Fruit fly (Drosophila melanogaster): ENCODE data around the gene CG13460.

The CG13460 gene

dm6 chr3L:15079278-15079677 is 17.8 kb upstream of the CG13460 start:
- TF ChIP-seq usp (GFP tag; optimal IDR thresholded peaks at IDR 0.05) (no peak), pan (optimal IDR thresholded peaks at IDR 0.05) (no peak), Dll (optimal IDR thresholded peaks at IDR 0.05) (no peak), psq (optimal IDR thresholded peaks at IDR 0.05) (no peak), CG8478 (optimal IDR thresholded peaks at IDR 0.05) (no peak), EcR (GFP tag; optimal IDR thresholded peaks at IDR 0.05) (no peak)

DNA sequence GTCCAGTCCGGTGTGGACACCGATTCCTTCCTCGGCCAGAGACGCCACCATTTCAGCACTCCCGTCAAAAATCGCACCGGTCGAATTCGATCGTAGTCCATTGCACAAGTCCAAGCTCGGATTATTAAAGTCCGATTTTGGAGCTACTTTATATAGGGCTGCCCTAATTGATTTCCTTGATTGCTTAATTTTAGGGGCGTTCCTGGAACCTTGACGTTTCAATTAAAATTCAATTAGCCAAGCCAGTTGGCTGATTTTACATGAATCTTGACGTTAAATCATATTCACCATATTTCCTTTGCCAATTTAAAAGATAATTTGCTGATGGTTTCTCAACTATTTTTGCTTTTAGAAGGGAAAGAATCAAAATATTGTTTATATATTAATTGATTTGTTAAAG is 16.8 kb upstream of the CG13460 start, which contains the start of gene Or71a:
TSS of gene Or71a (minus strand) at position 101 of the 400 bp plus-strand sequence.
- TF ChIP-seq Dll (optimal IDR thresholded peaks at IDR 0.05) (no peak), usp (GFP tag; optimal IDR thresholded peaks at IDR 0.05) (no peak), pan (optimal IDR thresholded peaks at IDR 0.05) (no peak)

DNA sequence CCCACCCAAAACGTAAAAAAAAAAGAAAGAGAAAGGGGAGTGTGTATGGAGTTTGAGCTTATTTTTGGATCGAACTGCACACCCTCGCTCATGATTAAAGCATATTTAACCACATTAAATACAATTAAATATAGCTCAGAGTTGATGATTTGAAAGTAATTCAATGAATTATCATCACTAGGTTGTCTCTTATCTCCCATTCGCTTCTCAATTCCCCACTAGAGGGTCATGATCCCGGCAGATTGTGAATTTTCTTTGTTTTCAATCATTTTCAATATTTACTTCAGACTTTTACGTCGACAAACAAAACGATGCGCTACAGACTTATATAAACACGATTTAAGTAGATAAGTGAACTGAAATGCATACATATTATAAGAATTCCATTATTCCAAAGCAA is 14.9 kb upstream of the CG13460 start:
- no peak for TF ChIP-seq pan (optimal IDR thresholded peaks at IDR 0.05)
- no peak for TF ChIP-seq usp (GFP tag; optimal IDR thresholded peaks at IDR 0.05)
- TF ChIP-seq EcR (GFP tag; optimal IDR thresholded peaks at IDR 0.05): no peak
- no peak for TF ChIP-seq CG8478 (optimal IDR thresholded peaks at IDR 0.05)
- TF ChIP-seq Dll (optimal IDR thresholded peaks at IDR 0.05): no peak

DNA sequence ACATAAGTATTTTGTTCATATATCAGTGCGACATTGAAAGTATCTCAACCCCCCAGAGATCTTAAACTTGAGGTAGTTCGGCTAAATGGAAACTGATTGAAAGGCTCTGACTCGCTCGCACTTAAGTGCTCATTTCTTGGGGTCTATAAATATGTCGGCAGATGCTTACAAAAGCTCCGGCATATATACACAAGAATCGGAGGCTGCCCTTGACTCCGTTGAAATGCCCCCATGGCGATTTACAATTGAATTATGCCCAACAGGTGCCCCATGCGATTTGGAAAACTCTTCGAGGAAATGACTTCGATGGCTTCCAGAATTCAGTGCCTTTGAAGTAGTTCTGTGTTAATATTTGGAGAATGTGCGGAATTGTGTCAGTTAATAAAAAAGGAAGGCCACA is 12.2 kb upstream of the CG13460 start:
- TF ChIP-seq pan (optimal IDR thresholded peaks at IDR 0.05): no peak

DNA sequence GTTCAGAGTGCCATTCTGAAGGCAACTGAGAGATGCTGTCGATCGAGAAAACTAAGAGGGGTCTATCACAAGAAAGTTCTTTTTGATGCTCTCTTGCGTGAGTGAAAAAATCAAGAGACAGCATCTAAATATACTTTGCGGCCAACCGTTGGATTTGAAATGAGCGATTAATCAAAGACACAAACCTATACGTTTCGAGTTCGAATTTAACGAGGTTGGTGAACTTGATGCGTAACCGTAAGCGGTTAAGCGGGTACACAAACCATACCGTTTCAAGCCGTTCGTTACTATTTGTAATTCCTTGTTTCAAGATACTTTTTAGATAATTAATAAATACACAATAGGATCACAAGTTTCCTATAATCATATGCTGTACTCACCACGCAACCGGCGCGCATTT is 10.6 kb upstream of the CG13460 start:
- TF ChIP-seq pan (optimal IDR thresholded peaks at IDR 0.05) (no peak), EcR (GFP tag; optimal IDR thresholded peaks at IDR 0.05) (no peak), CG8478 (optimal IDR thresholded peaks at IDR 0.05) (no peak), usp (GFP tag; optimal IDR thresholded peaks at IDR 0.05) (no peak), psq (optimal IDR thresholded peaks at IDR 0.05) (no peak), Dll (optimal IDR thresholded peaks at IDR 0.05) (no peak)

DNA sequence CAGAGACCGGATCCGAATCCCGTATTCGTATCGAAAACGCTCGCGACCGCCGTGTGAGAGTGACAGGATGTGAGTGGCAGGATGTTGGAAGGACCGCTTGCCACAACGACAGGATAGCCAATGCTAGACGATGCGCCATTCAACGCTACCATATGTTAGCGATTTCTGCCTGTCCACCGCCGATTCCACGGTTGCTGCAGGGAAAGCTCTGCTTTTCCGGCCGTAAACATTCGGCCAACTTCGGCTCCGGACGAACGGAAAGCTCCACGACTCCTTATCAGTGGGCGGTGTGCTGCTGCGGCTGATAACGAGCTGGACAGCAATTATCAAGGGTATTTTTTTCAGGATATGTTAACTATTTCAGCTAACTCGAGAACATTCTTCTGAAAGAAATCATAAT is 3.4 kb upstream of the CG13460 start, which contains the start of gene Sytbeta:
TSS of gene Sytbeta (minus strand) at position 101 of the 400 bp plus-strand sequence.
- TF ChIP-seq Dll (optimal IDR thresholded peaks at IDR 0.05) (no peak), EcR (GFP tag; optimal IDR thresholded peaks at IDR 0.05) (no peak), usp (GFP tag; optimal IDR thresholded peaks at IDR 0.05) (no peak), pan (optimal IDR thresholded peaks at IDR 0.05) (no peak), psq (optimal IDR thresholded peaks at IDR 0.05) (no peak), CG8478 (optimal IDR thresholded peaks at IDR 0.05) (no peak)

DNA sequence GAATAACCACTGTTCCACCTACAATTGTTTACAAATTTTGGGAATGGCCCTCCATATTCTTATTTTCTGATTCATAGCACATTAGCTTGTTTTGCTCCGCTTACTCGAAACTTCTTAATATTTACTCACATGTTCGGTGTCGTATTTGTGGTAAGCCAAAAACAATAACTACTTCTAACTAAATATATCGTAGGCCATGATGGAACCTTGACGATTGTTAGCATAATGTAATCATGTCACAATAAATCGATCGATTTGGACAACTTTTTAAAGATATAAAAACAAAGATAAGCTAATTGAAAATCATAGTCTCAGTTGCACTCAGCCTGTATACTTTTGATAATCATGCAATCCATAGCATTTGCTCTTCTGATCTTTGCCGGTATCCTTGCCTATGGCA is 7.0 kb downstream of the CG13460 start, which contains the start of gene EAChm:
TSS of gene EAChm (plus strand) at position 301 of the 400 bp plus-strand sequence.
- TF ChIP-seq psq (optimal IDR thresholded peaks at IDR 0.05) (no peak), EcR (GFP tag; optimal IDR thresholded peaks at IDR 0.05) (no peak), usp (GFP tag; optimal IDR thresholded peaks at IDR 0.05) (no peak), pan (optimal IDR thresholded peaks at IDR 0.05) (no peak), Dll (optimal IDR thresholded peaks at IDR 0.05) (no peak), CG8478 (optimal IDR thresholded peaks at IDR 0.05) (no peak)

- no peak for TF ChIP-seq CG8478 (optimal IDR thresholded peaks at IDR 0.05)
- TF ChIP-seq Dll (optimal IDR thresholded peaks at IDR 0.05): no peak
- no peak for TF ChIP-seq pan (optimal IDR thresholded peaks at IDR 0.05)
- no peak for TF ChIP-seq usp (GFP tag; optimal IDR thresholded peaks at IDR 0.05)
- TF ChIP-seq psq (optimal IDR thresholded peaks at IDR 0.05): no peak
- TF ChIP-seq EcR (GFP tag; optimal IDR thresholded peaks at IDR 0.05): no peak
Measured at dm6 chr3L:15054035-15054434, 7.5 kb downstream of the CG13460 start, which contains the start of gene CG18649. Gene CG18649 (minus strand): TSS chr3L:15054135.

dm6 chr3L:15053251-15053650 is 8.3 kb downstream of the CG13460 start, which contains the start of gene CG43680:
Gene CG43680 (minus strand): TSS chr3L:15053351.
- TF ChIP-seq psq (optimal IDR thresholded peaks at IDR 0.05) (no peak), Dll (optimal IDR thresholded peaks at IDR 0.05) (no peak), CG8478 (optimal IDR thresholded peaks at IDR 0.05) (no peak), EcR (GFP tag; optimal IDR thresholded peaks at IDR 0.05) (no peak), usp (GFP tag; optimal IDR thresholded peaks at IDR 0.05) (no peak), pan (optimal IDR thresholded peaks at IDR 0.05) (no peak)

DNA sequence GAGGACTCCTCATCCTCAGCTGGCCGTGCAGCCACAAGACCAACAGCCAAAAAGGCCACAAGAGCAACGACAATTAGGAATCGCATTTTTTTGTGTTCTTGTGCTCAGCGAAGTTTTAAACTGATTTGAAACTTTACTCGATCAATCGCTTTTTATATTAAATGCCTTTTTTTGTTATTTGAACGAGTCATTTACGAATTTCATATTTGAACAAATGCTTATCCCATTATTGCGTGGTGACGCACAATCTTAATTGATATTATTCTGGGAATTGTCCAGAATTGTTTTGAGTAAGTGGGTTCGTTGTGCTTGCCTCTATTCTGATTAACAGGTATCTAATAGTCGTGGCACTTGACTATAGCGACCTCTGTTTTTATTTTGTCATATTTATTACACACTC is 9.1 kb downstream of the CG13460 start, which contains the start of gene CG13461:
TSS of gene CG13461 (minus strand) at position 101 of the 400 bp plus-strand sequence.
- TF ChIP-seq psq (optimal IDR thresholded peaks at IDR 0.05) (no peak), usp (GFP tag; optimal IDR thresholded peaks at IDR 0.05) (no peak), Dll (optimal IDR thresholded peaks at IDR 0.05) (no peak), EcR (GFP tag; optimal IDR thresholded peaks at IDR 0.05) (no peak), CG8478 (optimal IDR thresholded peaks at IDR 0.05) (no peak), pan (optimal IDR thresholded peaks at IDR 0.05) (no peak)

DNA sequence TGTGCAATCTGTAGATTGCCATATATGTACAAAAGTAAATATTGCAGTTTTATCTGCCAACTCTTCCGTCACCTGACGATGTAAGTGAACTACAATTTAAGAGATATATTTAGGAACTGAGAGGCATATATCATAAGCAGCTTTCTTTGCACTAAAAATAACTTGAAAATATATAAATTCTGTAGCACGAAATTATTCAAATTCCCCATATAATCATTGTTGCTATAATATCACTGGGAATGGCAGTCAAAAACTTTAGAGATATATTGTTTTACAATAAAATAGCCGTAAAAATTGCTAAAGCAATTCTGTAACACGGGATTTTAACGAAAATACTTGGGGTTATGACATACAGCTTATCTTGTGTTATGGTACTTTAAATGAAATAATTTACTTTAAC is 10.2 kb downstream of the CG13460 start, which contains the start of gene CG43679:
TSS of gene CG43679 (minus strand) at position 101 of the 400 bp plus-strand sequence.
- no peak for TF ChIP-seq usp (GFP tag; optimal IDR thresholded peaks at IDR 0.05)
- no peak for TF ChIP-seq CG8478 (optimal IDR thresholded peaks at IDR 0.05)
- no peak for TF ChIP-seq pan (optimal IDR thresholded peaks at IDR 0.05)
- TF ChIP-seq psq (optimal IDR thresholded peaks at IDR 0.05): no peak
- no peak for TF ChIP-seq Dll (optimal IDR thresholded peaks at IDR 0.05)
- no peak for TF ChIP-seq EcR (GFP tag; optimal IDR thresholded peaks at IDR 0.05)

- no peak for TF ChIP-seq CG8478 (optimal IDR thresholded peaks at IDR 0.05)
- TF ChIP-seq Dll (optimal IDR thresholded peaks at IDR 0.05): no peak
- TF ChIP-seq pan (optimal IDR thresholded peaks at IDR 0.05): no peak
- TF ChIP-seq psq (optimal IDR thresholded peaks at IDR 0.05): no peak
- TF ChIP-seq EcR (GFP tag; optimal IDR thresholded peaks at IDR 0.05): no peak
- TF ChIP-seq usp (GFP tag; optimal IDR thresholded peaks at IDR 0.05): no peak
Measured at dm6 chr3L:15050706-15051105, 10.8 kb downstream of the CG13460 start, which contains the start of gene CG12310. Gene CG12310 (minus strand): TSS chr3L:15050806.

DNA sequence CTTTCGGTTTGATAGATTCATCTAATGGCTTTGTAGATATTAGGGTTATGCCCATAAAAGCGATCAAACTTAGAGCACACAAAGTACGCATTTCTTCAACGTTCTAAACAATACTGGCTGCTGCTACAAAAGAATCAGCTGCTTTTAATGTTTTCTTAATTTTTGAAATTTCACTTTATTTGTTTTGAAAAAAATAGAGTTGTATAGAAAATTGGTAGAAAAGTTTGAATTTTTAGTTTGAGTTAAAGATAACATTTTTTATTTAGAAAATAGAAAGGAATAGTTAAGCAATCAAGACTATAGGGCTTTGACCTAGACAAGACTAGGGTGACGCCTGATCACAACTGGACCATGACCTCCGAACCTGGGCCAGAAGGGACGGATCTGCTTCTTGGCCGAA is 11.4 kb downstream of the CG13460 start, which contains the start of gene CG18581:
TSS of gene CG18581 (minus strand) at position 101 of the 400 bp plus-strand sequence.
- TF ChIP-seq EcR (GFP tag; optimal IDR thresholded peaks at IDR 0.05): no peak
- no peak for TF ChIP-seq pan (optimal IDR thresholded peaks at IDR 0.05)
- TF ChIP-seq Dll (optimal IDR thresholded peaks at IDR 0.05): no peak
- TF ChIP-seq CG8478 (optimal IDR thresholded peaks at IDR 0.05): no peak
- TF ChIP-seq psq (optimal IDR thresholded peaks at IDR 0.05): no peak
- TF ChIP-seq usp (GFP tag; optimal IDR thresholded peaks at IDR 0.05): no peak
